Fruit fly (Drosophila melanogaster) whole organism, embryonic: ENCODE data around the gene sti.
A peak's percentile ranks its signal among the peaks of the same experiment; 100 is the strongest.

ENCODE experiments used
- Atf3 ChIP-seq: fragments of 200-800 bp; sonication (Bioruptor generic); optimal IDR thresholded peaks from 3 replicates; lab custom pipeline; 2016; ENCODE audit warnings: missing biosample characterization, missing genetic modification characterization
- Bgb ChIP-seq: fragments of 200-800 bp; sonication (Bioruptor generic); IDR thresholded peaks from 2 replicates; pipeline ENCODE4 v1.3.6; 2022; ENCODE audit warnings: missing biosample characterization, missing genetic modification characterization; ENCODE audit not compliant: partially characterized antibody
- CG10321 ChIP-seq: fragments of 200-800 bp; sonication (Bioruptor generic); IDR thresholded peaks from 2 replicates; pipeline ENCODE4 v1.3.6; 2022; ENCODE audit warnings: missing biosample characterization, missing genetic modification characterization
- CG11456 ChIP-seq: fragments of 200-800 bp; sonication (Bioruptor generic); IDR thresholded peaks from 3 replicates; pipeline ENCODE4 v1.3.6; 2022; ENCODE audit warnings: missing biosample characterization, missing genetic modification characterization
- CG11504 ChIP-seq: fragments of 200-800 bp; sonication (Bioruptor generic); optimal IDR thresholded peaks from 3 replicates; lab custom pipeline; 2019; ENCODE audit warnings: missing biosample characterization, mild to moderate bottlenecking, missing genetic modification characterization, moderate library complexity
- CG14667 ChIP-seq: fragments of 200-800 bp; sonication (Bioruptor generic); IDR thresholded peaks from 2 replicates; pipeline ENCODE4 v1.3.6; 2022; ENCODE audit warnings: missing biosample characterization, missing genetic modification characterization
- CG14965 ChIP-seq: fragments of 200-800 bp; sonication (Bioruptor generic); optimal IDR thresholded peaks from 2 replicates; lab custom pipeline; 2016; ENCODE audit warnings: missing biosample characterization, missing genetic modification characterization, borderline replicate concordance
- CG15514 ChIP-seq: fragments of 200-800 bp; sonication (Bioruptor generic); optimal IDR thresholded peaks from 3 replicates; lab custom pipeline; 2017; ENCODE audit warnings: missing biosample characterization, missing genetic modification characterization, mild to moderate bottlenecking, moderate library complexity, missing genetic modification reagents
- CG16779 ChIP-seq: fragments of 200-800 bp; sonication (Bioruptor generic); IDR thresholded peaks from 2 replicates; pipeline ENCODE4 v1.3.6; 2022; ENCODE audit warnings: missing biosample characterization, missing genetic modification characterization
- CG17802 ChIP-seq: fragments of 200-800 bp; sonication (Bioruptor generic); optimal IDR thresholded peaks from 2 replicates; lab custom pipeline; 2018; ENCODE audit warnings: missing biosample characterization, mild to moderate bottlenecking, missing genetic modification characterization, moderate library complexity
- CG1792 ChIP-seq: fragments of 200-800 bp; sonication (Bioruptor generic); optimal IDR thresholded peaks from 2 replicates; lab custom pipeline; 2016; ENCODE audit warnings: missing biosample characterization, missing genetic modification characterization
- CG18262 ChIP-seq: fragments of 200-800 bp; optimal IDR thresholded peaks from 3 replicates; lab custom pipeline; 2019; ENCODE audit warnings: missing biosample characterization, mild to moderate bottlenecking, missing genetic modification characterization, moderate library complexity
- CG1832 ChIP-seq: fragments of 200-800 bp; sonication (Bioruptor generic); optimal IDR thresholded peaks from 2 replicates; lab custom pipeline; 2017; ENCODE audit warnings: missing biosample characterization, mild to moderate bottlenecking, missing genetic modification characterization, inconsistent platforms
- CG32532 ChIP-seq: fragments of 200-800 bp; sonication (Bioruptor generic); IDR thresholded peaks from 2 replicates; pipeline ENCODE4 v1.3.6; 2022; ENCODE audit warnings: missing biosample characterization, missing genetic modification characterization
- CG6254 ChIP-seq: fragments of 200-800 bp; sonication (Bioruptor generic); optimal IDR thresholded peaks from 3 replicates; lab custom pipeline; 2017; ENCODE audit warnings: mild to moderate bottlenecking, missing biosample characterization, missing genetic modification reagents, missing genetic modification characterization
- CG6683 ChIP-seq: fragments of 200-800 bp; sonication (Bioruptor generic); optimal IDR thresholded peaks from 2 replicates; lab custom pipeline; 2017; ENCODE audit warnings: missing biosample characterization, mild to moderate bottlenecking, missing genetic modification characterization, missing genetic modification reagents
- CG8281 ChIP-seq: fragments of 200-800 bp; sonication (Bioruptor generic); optimal IDR thresholded peaks from 2 replicates; lab custom pipeline; 2018; ENCODE audit warnings: missing biosample characterization, mild to moderate bottlenecking, missing genetic modification characterization, moderate library complexity
- CG8944 ChIP-seq: fragments of 200-800 bp; sonication (Bioruptor generic); optimal IDR thresholded peaks from 3 replicates; lab custom pipeline; 2016; ENCODE audit warnings: missing biosample characterization, missing genetic modification characterization
- CHES-1-like ChIP-seq: fragments of 200-800 bp; sonication (Bioruptor generic); optimal IDR thresholded peaks from 2 replicates; lab custom pipeline; 2016; ENCODE audit warnings: missing biosample characterization, missing genetic modification characterization
- Gug ChIP-seq: fragments of 200-800 bp; sonication (Bioruptor generic); IDR thresholded peaks from 4 replicates; pipeline ENCODE4 v1.3.6; 2022; ENCODE audit warnings: missing biosample characterization, missing genetic modification characterization
- HLH3B ChIP-seq: fragments of 200-800 bp; sonication (Bioruptor generic); IDR thresholded peaks from 2 replicates; pipeline ENCODE4 v1.3.6; 2022; ENCODE audit warnings: missing biosample characterization, missing genetic modification characterization
- Hmr ChIP-seq: fragments of 200-800 bp; sonication (Bioruptor generic); optimal IDR thresholded peaks from 3 replicates; lab custom pipeline; 2017; ENCODE audit warnings: mild to moderate bottlenecking, missing biosample characterization, missing genetic modification reagents, missing genetic modification characterization
- Hmx ChIP-seq: fragments of 200-800 bp; sonication (Bioruptor generic); optimal IDR thresholded peaks from 2 replicates; lab custom pipeline; 2016; ENCODE audit warnings: missing biosample characterization, missing genetic modification characterization
- Hr51 ChIP-seq, 2 experiments: fragments of 200-800 bp; sonication (Bioruptor generic); optimal IDR thresholded peaks; 2 replicates in 1 of 2; 3 replicates in 1 of 2; lab custom pipeline; 2016 to 2018; ENCODE audit warnings: missing biosample characterization in 2 of 2, missing genetic modification characterization in 2 of 2, mild to moderate bottlenecking in 1 of 2, moderate library complexity in 1 of 2
- Max ChIP-seq: fragments of 200-800 bp; sonication (Bioruptor generic); optimal IDR thresholded peaks from 2 replicates; lab custom pipeline; 2016; ENCODE audit warnings: missing biosample characterization, mild to moderate bottlenecking, missing genetic modification characterization
- Sox100B ChIP-seq: fragments of 200-800 bp; sonication (Bioruptor generic); optimal IDR thresholded peaks from 3 replicates; lab custom pipeline; 2018; ENCODE audit warnings: missing biosample characterization, mild to moderate bottlenecking, missing genetic modification characterization
- Spps ChIP-seq: fragments of 200-800 bp; sonication (Bioruptor generic); optimal IDR thresholded peaks from 2 replicates; lab custom pipeline; 2018; ENCODE audit warnings: missing biosample characterization, mild to moderate bottlenecking, missing genetic modification characterization
- Xbp1 ChIP-seq: fragments of 200-800 bp; sonication (Bioruptor generic); optimal IDR thresholded peaks from 3 replicates; lab custom pipeline; 2016; ENCODE audit warnings: missing biosample characterization, mild to moderate bottlenecking, missing genetic modification characterization
- bigmax ChIP-seq: fragments of 200-800 bp; sonication (Bioruptor generic); optimal IDR thresholded peaks from 2 replicates; lab custom pipeline; 2018; ENCODE audit warnings: missing biosample characterization, mild to moderate bottlenecking, missing genetic modification characterization
- btn ChIP-seq: fragments of 200-800 bp; sonication (Bioruptor generic); optimal IDR thresholded peaks from 2 replicates; lab custom pipeline; 2016; ENCODE audit warnings: missing biosample characterization, missing genetic modification characterization
- dan ChIP-seq: fragments of 200-800 bp; sonication (Bioruptor generic); IDR thresholded peaks from 2 replicates; pipeline ENCODE4 v1.3.6; 2022; ENCODE audit warnings: missing biosample characterization, missing genetic modification characterization
- dmrt11E ChIP-seq: fragments of 200-800 bp; sonication (Bioruptor generic); optimal IDR thresholded peaks from 3 replicates; lab custom pipeline; 2018; ENCODE audit warnings: missing biosample characterization, mild to moderate bottlenecking, missing genetic modification characterization, moderate library complexity
- dysf ChIP-seq: fragments of 200-800 bp; sonication (Bioruptor generic); IDR thresholded peaks from 3 replicates; pipeline ENCODE4 v1.3.6; 2022; ENCODE audit warnings: missing biosample characterization, missing genetic modification characterization
- exex ChIP-seq: fragments of 200-800 bp; sonication (Bioruptor generic); optimal IDR thresholded peaks from 4 replicates; lab custom pipeline; 2018; ENCODE audit warnings: missing biosample characterization, mild to moderate bottlenecking, missing genetic modification characterization, moderate library complexity
- gfzf ChIP-seq: fragments of 200-800 bp; sonication (Bioruptor generic); optimal IDR thresholded peaks from 2 replicates; lab custom pipeline; 2016; ENCODE audit warnings: missing biosample characterization, mild to moderate bottlenecking, missing genetic modification characterization, moderate library complexity
- gro ChIP-seq: fragments of 200-800 bp; sonication (Bioruptor generic); optimal IDR thresholded peaks from 2 replicates; lab custom pipeline; 2016; ENCODE audit warnings: missing biosample characterization, missing genetic modification characterization
- klu ChIP-seq: fragments of 200-800 bp; sonication (Bioruptor generic); IDR thresholded peaks from 2 replicates; pipeline ENCODE4 v1.3.6; 2022; ENCODE audit warnings: missing biosample characterization, missing genetic modification characterization
- knrl ChIP-seq: fragments of 200-800 bp; sonication (Bioruptor generic); IDR thresholded peaks from 3 replicates; pipeline ENCODE4 v1.3.6; 2022; ENCODE audit warnings: missing biosample characterization, missing genetic modification characterization; ENCODE audit not compliant: partially characterized antibody
- mld ChIP-seq: fragments of 200-800 bp; sonication (Bioruptor generic); IDR thresholded peaks from 3 replicates; pipeline ENCODE4 v1.3.6; 2022; ENCODE audit warnings: missing biosample characterization, missing genetic modification characterization; ENCODE audit not compliant: partially characterized antibody
- nmo ChIP-seq: fragments of 200-800 bp; sonication (Bioruptor generic); optimal IDR thresholded peaks from 2 replicates; lab custom pipeline; 2018; ENCODE audit warnings: missing biosample characterization, mild to moderate bottlenecking, missing genetic modification characterization, moderate library complexity
- nom ChIP-seq: fragments of 200-800 bp; sonication (Bioruptor generic); optimal IDR thresholded peaks from 2 replicates; lab custom pipeline; 2017; ENCODE audit warnings: missing biosample characterization, missing genetic modification characterization, mild to moderate bottlenecking, moderate library complexity, missing genetic modification reagents
- org-1 ChIP-seq: fragments of 200-800 bp; sonication (Bioruptor generic); optimal IDR thresholded peaks from 2 replicates; lab custom pipeline; 2017; ENCODE audit warnings: missing biosample characterization, missing genetic modification characterization
- pan ChIP-seq, 4 experiments: fragments of >200 bp in 3 of 4; fragments of 200-800 bp in 1 of 4; sonication (Bioruptor generic) in 1 of 4; optimal IDR thresholded peaks in 3 of 4; IDR thresholded peaks in 1 of 4; 2 replicates each; pipeline versions ENCODE4 v1.3.6 to Lab custom; 2017 to 2022; ENCODE audit warnings: missing biosample characterization in 2 of 4, missing genetic modification characterization in 2 of 4, mixed read lengths in 1 of 4
- peb ChIP-seq: fragments of 200-800 bp; sonication (Bioruptor generic); IDR thresholded peaks from 2 replicates; pipeline ENCODE4 v1.3.6; 2022; ENCODE audit warnings: missing biosample characterization, missing genetic modification characterization
- rib ChIP-seq: fragments of 200-800 bp; sonication (Bioruptor generic); IDR thresholded peaks from 2 replicates; pipeline ENCODE4 v1.3.6; 2022; ENCODE audit warnings: missing biosample characterization, missing genetic modification characterization
- sens ChIP-seq: fragments of 200-800 bp; sonication (Bioruptor generic); peaks from one replicate; lab custom pipeline; 2016; ENCODE audit warnings: missing biosample characterization, missing genetic modification characterization
- stc ChIP-seq: fragments of 200-800 bp; sonication (Bioruptor generic); IDR thresholded peaks from 2 replicates; pipeline ENCODE4 v1.3.6; 2022; ENCODE audit warnings: missing biosample characterization, missing genetic modification characterization
- toy ChIP-seq: fragments of 200-800 bp; sonication (Bioruptor generic); IDR thresholded peaks from 2 replicates; pipeline ENCODE4 v1.3.6; 2022; ENCODE audit warnings: missing biosample characterization, missing genetic modification characterization
- unc-4 ChIP-seq: fragments of 200-800 bp; sonication (Bioruptor generic); IDR thresholded peaks from 2 replicates; pipeline ENCODE4 v1.3.6; 2022; ENCODE audit warnings: missing biosample characterization, missing genetic modification characterization; ENCODE audit not compliant: partially characterized antibody

Gene sti

dm6 chr3L:12523941-12524340, 9.3 kb upstream of the sti start, which contains the start of the genes ver and Gcn5 (continued):
- TF ChIP-seq pan (optimal IDR thresholded peaks at IDR 0.05; lab: Kevin White, UChicago), result no peak
- TF ChIP-seq pan (GFP tag; optimal IDR thresholded peaks at IDR 0.05 in 1 of 2, IDR thresholded peaks at IDR 0.05 in 1 of 2), result peak in 1 of 2 experiments; percentile 95
- TF ChIP-seq exex (tag; lab: Kevin White, UChicago), result peak; percentile 73
- TF ChIP-seq unc-4, result no peak
- TF ChIP-seq HLH3B, result peak; percentile 92
- TF ChIP-seq nmo (GFP tag; lab: Kevin White, UChicago), result peak; percentile 94
- TF ChIP-seq dysf (GFP tag; lab: Robert Waterston, UW), result peak; percentile 95
- peak; percentile 90 for TF ChIP-seq Max
- peak; percentile 94 for TF ChIP-seq Gug (GFP tag; lab: Robert Waterston, UW)
- peak; percentile 72 for TF ChIP-seq CG6683 (GFP tag; lab: Kevin White, UChicago)
- peak; percentile 95 for TF ChIP-seq CG32532 (GFP tag; lab: Robert Waterston, UW)
- TF ChIP-seq gfzf (GFP tag; lab: Kevin White, UChicago), result peak; percentile 48
- peak; percentile 97 for TF ChIP-seq sens (GFP tag; lab: Kevin White, UChicago)
- TF ChIP-seq CHES-1-like (GFP tag; lab: Kevin White, UChicago), result peak; percentile 64
- peak; percentile 79 for TF ChIP-seq CG8944 (GFP tag; lab: Kevin White, UChicago)
- TF ChIP-seq CG11456 (GFP tag; lab: Robert Waterston, UW), result peak; percentile 93
- peak; percentile 70 for TF ChIP-seq CG17802
- peak; percentile 65 for TF ChIP-seq Atf3
- TF ChIP-seq CG10321 (GFP tag; lab: Robert Waterston, UW), result peak; percentile 72
- TF ChIP-seq org-1, result peak; percentile 85
- peak; percentile 63 for TF ChIP-seq btn (GFP tag; lab: Kevin White, UChicago)
- TF ChIP-seq CG8281 (tag; lab: Kevin White, UChicago), result peak; percentile 74
- TF ChIP-seq bigmax (GFP tag; lab: Kevin White, UChicago), result peak; percentile 71
- TF ChIP-seq stc (GFP tag; lab: Robert Waterston, UW), result peak; percentile 93
- TF ChIP-seq knrl (GFP tag; lab: Robert Waterston, UW), result no peak
- TF ChIP-seq CG16779, result peak; percentile 82; the same call in 1 of the 2 replicates
- peak; percentile 92 for TF ChIP-seq CG11504
- peak; percentile 83 for TF ChIP-seq CG6254 (GFP tag; lab: Kevin White, UChicago)
- TF ChIP-seq CG18262 (tag; lab: Kevin White, UChicago), result peak; percentile 90
- TF ChIP-seq CG14667, result peak; percentile 88
- peak; percentile 81 to 94 for TF ChIP-seq Hr51 (GFP tag; optimal IDR thresholded peaks at IDR 0.05; lab: Kevin White, UChicago)
- TF ChIP-seq mld, result no peak
- peak; percentile 76 for TF ChIP-seq CG1792 (GFP tag; lab: Kevin White, UChicago)
- TF ChIP-seq Hmx (GFP tag; lab: Kevin White, UChicago), result peak; percentile 89
- peak; percentile 91 for TF ChIP-seq CG15514
- TF ChIP-seq Spps (tag; lab: Kevin White, UChicago), result peak; percentile 77
- TF ChIP-seq peb, result peak; percentile 79
- peak; percentile 91 for TF ChIP-seq Sox100B (GFP tag; lab: Kevin White, UChicago)
- TF ChIP-seq dmrt11E (tag; lab: Kevin White, UChicago), result peak; percentile 84
- peak; percentile 69; the same call in 1 of the 2 replicates for TF ChIP-seq toy (GFP tag; lab: Robert Waterston, UW)
- peak; percentile 56 for TF ChIP-seq gro (GFP tag; lab: Kevin White, UChicago)
- no peak for TF ChIP-seq Bgb (GFP tag; lab: Robert Waterston, UW)
- peak; percentile 92 for TF ChIP-seq Hmr (GFP tag; lab: Kevin White, UChicago)
- peak; percentile 84 for TF ChIP-seq rib
- no peak for TF ChIP-seq CG1832 (GFP tag; lab: Kevin White, UChicago)
- TF ChIP-seq nom, result peak; percentile 92
- no peak for TF ChIP-seq CG14965 (GFP tag; lab: Kevin White, UChicago)
- peak; percentile 89 for TF ChIP-seq klu
- TF ChIP-seq dan, result peak; percentile 66
- TF ChIP-seq Xbp1 (GFP tag; lab: Kevin White, UChicago), result peak; percentile 94
